Worm (Caenorhabditis elegans) whole organism, mixed stage, embryonic: ENCODE data around the gene bcc-1.

Source experiments
- ces-1 ChIP-seq: fragments of 150-350 bp; optimal IDR thresholded peaks from 2 replicates; lab custom pipeline; 2014; ENCODE audit warnings: missing biosample characterization, missing genetic modification reagents, missing genetic modification characterization
- hlh-1 ChIP-seq: fragments of 150-350 bp; optimal IDR thresholded peaks from 2 replicates; lab custom pipeline; 2014; ENCODE audit warnings: missing biosample characterization, missing genetic modification reagents, missing genetic modification characterization
- lsy-2 ChIP-seq: fragments of 150-350 bp; optimal IDR thresholded peaks from 2 replicates; lab custom pipeline; 2014; ENCODE audit warnings: missing biosample characterization, missing genetic modification characterization
- mep-1 ChIP-seq: fragments of 150-350 bp; optimal IDR thresholded peaks from 2 replicates; lab custom pipeline; 2017; ENCODE audit warnings: missing biosample characterization, missing genetic modification reagents, missing genetic modification characterization, inconsistent platforms
- nhr-12 ChIP-seq: fragments of 150-350 bp; optimal IDR thresholded peaks from 2 replicates; lab custom pipeline; 2014; ENCODE audit warnings: missing biosample characterization, missing genetic modification characterization
- nhr-237 ChIP-seq: fragments of 150-350 bp; optimal IDR thresholded peaks from 2 replicates; lab custom pipeline; 2014; ENCODE audit warnings: missing biosample characterization, missing genetic modification characterization
- snpc-4 ChIP-seq: fragments of 150-350 bp; optimal IDR thresholded peaks from 2 replicates; lab custom pipeline; 2014; ENCODE audit warnings: missing biosample characterization, missing genetic modification characterization
- ztf-11 ChIP-seq: fragments of 150-350 bp; optimal IDR thresholded peaks from 2 replicates; lab custom pipeline; 2014; ENCODE audit warnings: missing biosample characterization, missing genetic modification characterization

DNA sequence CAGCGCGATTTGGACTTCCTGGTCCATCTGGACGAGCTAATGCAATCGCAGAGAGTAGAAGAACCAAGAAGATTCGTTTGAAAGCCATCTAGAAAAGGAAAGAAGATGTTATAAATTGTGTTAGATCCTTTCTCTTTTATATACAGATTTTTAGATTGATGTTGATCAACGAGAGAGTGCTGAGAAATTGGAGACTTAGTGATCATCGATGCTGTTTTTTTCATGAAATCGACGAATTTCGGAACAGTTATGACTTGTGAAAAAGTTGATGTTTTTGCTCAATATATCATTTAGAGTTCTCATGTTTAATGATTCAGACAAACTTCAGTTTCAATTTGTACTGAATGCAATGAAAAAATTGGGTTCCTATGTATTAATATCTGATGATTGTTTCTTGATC lies 10.3 kb upstream of the bcc-1 start, which contains the start of gene srlf-17:
- TF ChIP-seq mep-1, result no peak
- TF ChIP-seq hlh-1 (tag; lab: Kevin White, UChicago), result no peak
- TF ChIP-seq snpc-4 (tag; lab: Kevin White, UChicago), result no peak
- no peak for TF ChIP-seq ztf-11 (tag; lab: Kevin White, UChicago)
- no peak for TF ChIP-seq nhr-237
- no peak for TF ChIP-seq lsy-2 (tag; lab: Kevin White, UChicago)
- TF ChIP-seq ces-1 (GFP tag; lab: Kevin White, UChicago), result no peak
- TF ChIP-seq nhr-12 (tag; lab: Kevin White, UChicago), result no peak
